Worm (Caenorhabditis elegans) whole organism, L3 larva: ENCODE measurements around the gene clp-4.

Source experiments
- R02D3.7 ChIP-seq: fragments of 150-350 bp; optimal IDR thresholded peaks from 2 replicates; lab custom pipeline; 2014; ENCODE audit warnings: missing biosample characterization, missing genetic modification characterization
- ZK546.5 ChIP-seq: sonication (generic microtip); optimal IDR thresholded peaks from 2 replicates; lab custom pipeline; 2017; ENCODE audit warnings: missing biosample characterization, missing genetic modification characterization
- aly-2 ChIP-seq: fragments of 150-350 bp; optimal IDR thresholded peaks from 2 replicates; lab custom pipeline; 2014; ENCODE audit warnings: missing biosample characterization, missing genetic modification characterization
- ama-1 ChIP-seq: fragments of 150-350 bp; optimal IDR thresholded peaks from 2 replicates; lab custom pipeline; 2018
- ceh-16 ChIP-seq: sonication (generic microtip); optimal IDR thresholded peaks from 2 replicates; lab custom pipeline; 2017; ENCODE audit warnings: missing biosample characterization, missing genetic modification characterization
- ceh-28 ChIP-seq: fragments of 150-350 bp; optimal IDR thresholded peaks from 2 replicates; lab custom pipeline; 2014; ENCODE audit warnings: missing biosample characterization, missing genetic modification reagents, missing genetic modification characterization
- ceh-82 ChIP-seq: fragments of 150-350 bp; optimal IDR thresholded peaks from 2 replicates; lab custom pipeline; 2014; ENCODE audit warnings: missing biosample characterization, missing genetic modification characterization
- daf-12 ChIP-seq: fragments of 150-350 bp; optimal IDR thresholded peaks from 2 replicates; lab custom pipeline; 2014; ENCODE audit warnings: missing biosample characterization, missing genetic modification reagents, missing genetic modification characterization
- egl-27 ChIP-seq: sonication (generic microtip); optimal IDR thresholded peaks from 4 replicates; lab custom pipeline; 2017; ENCODE audit warnings: missing biosample characterization, missing genetic modification reagents, missing genetic modification characterization
- egl-5 ChIP-seq: fragments of 150-350 bp; optimal IDR thresholded peaks from 2 replicates; lab custom pipeline; 2017; ENCODE audit warnings: missing biosample characterization, missing genetic modification reagents, missing genetic modification characterization, inconsistent platforms
- elt-1 ChIP-seq: fragments of 150-350 bp; optimal IDR thresholded peaks from 2 replicates; lab custom pipeline; 2014; ENCODE audit warnings: missing biosample characterization, missing genetic modification characterization
- elt-2 ChIP-seq: sonication (generic microtip); optimal IDR thresholded peaks from 2 replicates; lab custom pipeline; 2016; ENCODE audit warnings: missing genetic modification reagents, mild to moderate bottlenecking, missing genetic modification characterization, missing compliant biosample characterization
- elt-3 ChIP-seq, 3 experiments: fragments of 150-350 bp in 1 of 3; sonication (generic microtip) in 2 of 3; optimal IDR thresholded peaks; 2 replicates in 2 of 3; 4 replicates in 1 of 3; lab custom pipeline; 2014 to 2017; ENCODE audit warnings: missing biosample characterization in 3 of 3, missing genetic modification characterization in 3 of 3
- eor-1 ChIP-seq, 2 experiments: fragments of 150-350 bp; optimal IDR thresholded peaks; 2 replicates each; lab custom pipeline; 2014 to 2018; ENCODE audit warnings: missing biosample characterization in 2 of 2, missing genetic modification characterization in 2 of 2
- fkh-10 ChIP-seq: sonication (generic microtip); optimal IDR thresholded peaks from 2 replicates; lab custom pipeline; 2017; ENCODE audit warnings: missing biosample characterization, missing genetic modification reagents, missing genetic modification characterization
- fkh-2 ChIP-seq: fragments of 150-350 bp; optimal IDR thresholded peaks from 2 replicates; lab custom pipeline; 2014; ENCODE audit warnings: missing biosample characterization, missing genetic modification reagents, missing genetic modification characterization
- fos-1 ChIP-seq: fragments of 150-350 bp; optimal IDR thresholded peaks from 2 replicates; lab custom pipeline; 2014; ENCODE audit warnings: missing biosample characterization, missing genetic modification characterization
- hmg-11 ChIP-seq: sonication (generic microtip); optimal IDR thresholded peaks from 2 replicates; lab custom pipeline; 2016; ENCODE audit warnings: missing genetic modification characterization, missing compliant biosample characterization
- jun-1 ChIP-seq: fragments of 150-350 bp; optimal IDR thresholded peaks from 2 replicates; lab custom pipeline; 2014; ENCODE audit warnings: missing biosample characterization, missing genetic modification reagents, missing genetic modification characterization
- lin-15B ChIP-seq: fragments of 150-350 bp; optimal IDR thresholded peaks from 2 replicates; lab custom pipeline; 2014; ENCODE audit warnings: missing biosample characterization, missing genetic modification characterization
- lsy-12 ChIP-seq: sonication (generic microtip); optimal IDR thresholded peaks from 2 replicates; lab custom pipeline; 2016; ENCODE audit warnings: mild to moderate bottlenecking, missing genetic modification characterization, missing compliant biosample characterization
- mdl-1 ChIP-seq: fragments of 150-350 bp; optimal IDR thresholded peaks from 2 replicates; lab custom pipeline; 2014; ENCODE audit warnings: missing biosample characterization, missing genetic modification characterization
- mml-1 ChIP-seq: fragments of 150-350 bp; sonication (generic microtip); optimal IDR thresholded peaks from 3 replicates; lab custom pipeline; 2014; ENCODE audit warnings: missing biosample characterization, missing genetic modification characterization
- nfya-1 ChIP-seq: sonication (generic microtip); optimal IDR thresholded peaks from 2 replicates; lab custom pipeline; 2017; ENCODE audit warnings: missing genetic modification characterization, mild to moderate bottlenecking, missing compliant biosample characterization, antibody characterized with exemption, moderate library complexity; ENCODE audit not compliant: insufficient read depth
- nhr-11 ChIP-seq: fragments of 150-350 bp; optimal IDR thresholded peaks from 2 replicates; lab custom pipeline; 2014; ENCODE audit warnings: missing biosample characterization, missing genetic modification characterization
- nhr-12 ChIP-seq: fragments of 150-350 bp; optimal IDR thresholded peaks from 2 replicates; lab custom pipeline; 2014; ENCODE audit warnings: missing biosample characterization, missing genetic modification characterization
- nhr-23 ChIP-seq: fragments of 150-350 bp; optimal IDR thresholded peaks from 2 replicates; lab custom pipeline; 2014; ENCODE audit warnings: missing biosample characterization, missing genetic modification reagents, missing genetic modification characterization
- nhr-237 ChIP-seq: fragments of 150-350 bp; optimal IDR thresholded peaks from 2 replicates; lab custom pipeline; 2014; ENCODE audit warnings: missing biosample characterization, missing genetic modification characterization
- nhr-25 ChIP-seq: sonication (generic microtip); optimal IDR thresholded peaks from 2 replicates; lab custom pipeline; 2017; ENCODE audit warnings: missing biosample characterization, missing genetic modification characterization
- nhr-28 ChIP-seq: fragments of 150-350 bp; optimal IDR thresholded peaks from 2 replicates; lab custom pipeline; 2014; ENCODE audit warnings: missing biosample characterization, missing genetic modification characterization
- nhr-43 ChIP-seq: sonication (generic microtip); optimal IDR thresholded peaks from 2 replicates; lab custom pipeline; 2016; ENCODE audit warnings: mild to moderate bottlenecking, missing genetic modification characterization, missing compliant biosample characterization; ENCODE audit not compliant: poor library complexity, severe bottlenecking
- nhr-67 ChIP-seq: fragments of 150-350 bp; optimal IDR thresholded peaks from 2 replicates; lab custom pipeline; 2014; ENCODE audit warnings: missing biosample characterization, missing genetic modification characterization
- nhr-77 ChIP-seq: fragments of 150-350 bp; optimal IDR thresholded peaks from 2 replicates; lab custom pipeline; 2014; ENCODE audit warnings: missing biosample characterization, missing genetic modification characterization
- pha-4 ChIP-seq: fragments of 150-350 bp; optimal IDR thresholded peaks from 2 replicates; lab custom pipeline; 2014; ENCODE audit warnings: missing biosample characterization, missing genetic modification reagents, missing genetic modification characterization
- pqm-1 ChIP-seq: fragments of 150-350 bp; optimal IDR thresholded peaks from 2 replicates; lab custom pipeline; 2017; ENCODE audit warnings: missing biosample characterization, missing genetic modification characterization, inconsistent platforms
- sea-2 ChIP-seq: fragments of 150-350 bp; sonication (generic microtip); optimal IDR thresholded peaks from 4 replicates; lab custom pipeline; 2014; ENCODE audit warnings: missing biosample characterization, missing genetic modification reagents, missing genetic modification characterization
- skn-1 ChIP-seq: fragments of 150-350 bp; optimal IDR thresholded peaks from 2 replicates; lab custom pipeline; 2014; ENCODE audit warnings: missing biosample characterization, missing genetic modification characterization
- snpc-4 ChIP-seq: fragments of 150-350 bp; optimal IDR thresholded peaks from 2 replicates; lab custom pipeline; 2014; ENCODE audit warnings: missing biosample characterization, missing genetic modification characterization
- tbx-2 ChIP-seq: sonication (generic microtip); optimal IDR thresholded peaks from 2 replicates; lab custom pipeline; 2016; ENCODE audit warnings: mild to moderate bottlenecking, missing genetic modification characterization, missing compliant biosample characterization
- unc-39 ChIP-seq: sonication (generic microtip); optimal IDR thresholded peaks from 4 replicates; lab custom pipeline; 2017; ENCODE audit warnings: missing biosample characterization, missing genetic modification characterization
- unc-62 ChIP-seq: fragments of 150-350 bp; sonication (generic microtip); optimal IDR thresholded peaks from 4 replicates; lab custom pipeline; 2014; ENCODE audit warnings: missing biosample characterization, missing genetic modification reagents, missing genetic modification characterization
- zag-1 ChIP-seq: fragments of 150-350 bp; optimal IDR thresholded peaks from 2 replicates; lab custom pipeline; 2014; ENCODE audit warnings: missing biosample characterization, missing genetic modification characterization
- ztf-11 ChIP-seq: fragments of 150-350 bp; optimal IDR thresholded peaks from 2 replicates; lab custom pipeline; 2014; ENCODE audit warnings: missing biosample characterization, missing genetic modification characterization
- ztf-4 ChIP-seq: fragments of 150-350 bp; optimal IDR thresholded peaks from 2 replicates; lab custom pipeline; 2014; ENCODE audit warnings: missing biosample characterization, missing genetic modification characterization

The clp-4 gene

ce11 chrIII:1818001-1818655, at the start of gene clp-4:
TSS of gene clp-4 (minus strand) at chrIII:1818323.
- TF ChIP-seq jun-1 (tag; lab: Kevin White, UChicago) (no peak), egl-27 (tag; lab: Kevin White, UChicago) (no peak), nhr-25 (tag; lab: Kevin White, UChicago) (peak; percentile 8), nhr-43 (tag; lab: Kevin White, UChicago) (no peak), elt-1 (tag; lab: Kevin White, UChicago) (peak; percentile 97), fkh-2 (tag; lab: Kevin White, UChicago) (no peak), fkh-10 (GFP tag; lab: Kevin White, UChicago) (no peak), daf-12 (no peak), skn-1 (tag; lab: Kevin White, UChicago) (no peak), ZK546.5 (tag; lab: Kevin White, UChicago) (no peak), nhr-11 (tag; lab: Kevin White, UChicago) (no peak), aly-2 (no peak), nhr-23 (tag; lab: Kevin White, UChicago) (peak; percentile 33), fos-1 (tag; lab: Kevin White, UChicago) (no peak), pha-4 (no peak), nhr-12 (tag; lab: Kevin White, UChicago) (no peak), mdl-1 (tag; lab: Kevin White, UChicago) (no peak), ceh-28 (tag; lab: Kevin White, UChicago) (no peak), lsy-12 (no peak), mml-1 (tag; lab: Kevin White, UChicago) (no peak), ztf-11 (tag; lab: Kevin White, UChicago) (no peak), elt-2 (tag; lab: Kevin White, UChicago) (no peak)
- TF ChIP-seq, all 47 proteins: peak for 3

- TF ChIP-seq ceh-16 (tag; lab: Kevin White, UChicago) (no peak), skn-1 (tag; lab: Kevin White, UChicago) (no peak), pha-4 (no peak), fkh-2 (tag; lab: Kevin White, UChicago) (no peak), tbx-2 (tag; lab: Kevin White, UChicago) (no peak), ZK546.5 (tag; lab: Kevin White, UChicago) (no peak)
- TF ChIP-seq, all 47 proteins: peak for 0
Observed at ce11 chrIII:1860129-1860528, 42.0 kb upstream of the clp-4 start, which contains the start of gene ttc-7. TSS of gene ttc-7 (plus strand) at chrIII:1860429.

- peak; percentile 94 for TF ChIP-seq nhr-43 (tag; lab: Kevin White, UChicago)
- peak; percentile 76 for TF ChIP-seq nhr-25 (tag; lab: Kevin White, UChicago)
- no peak for TF ChIP-seq mdl-1 (tag; lab: Kevin White, UChicago)
- TF ChIP-seq fkh-2 (tag; lab: Kevin White, UChicago): no peak
- TF ChIP-seq mml-1 (tag; lab: Kevin White, UChicago): no peak
- TF ChIP-seq ztf-4 (tag; lab: Kevin White, UChicago): peak; percentile 64
- TF ChIP-seq R02D3.7: peak; percentile 85
- peak; percentile 78 for TF ChIP-seq nhr-77 (tag; lab: Kevin White, UChicago)
- TF ChIP-seq sea-2 (GFP tag; lab: Kevin White, UChicago): no peak
- TF ChIP-seq fos-1 (tag; lab: Kevin White, UChicago): no peak
- peak; percentile 90 for TF ChIP-seq hmg-11 (tag; lab: Kevin White, UChicago)
- peak; percentile 88 for TF ChIP-seq jun-1 (tag; lab: Kevin White, UChicago)
- TF ChIP-seq unc-62 (GFP tag; lab: Kevin White, UChicago): peak; percentile 54
- peak; percentile 89 for TF ChIP-seq egl-5 (tag; lab: Kevin White, UChicago)
- peak; percentile 86 for TF ChIP-seq snpc-4 (tag; lab: Kevin White, UChicago)
- peak; percentile 45 for TF ChIP-seq zag-1 (tag; lab: Kevin White, UChicago)
- TF ChIP-seq ama-1: peak; percentile 82
- TF ChIP-seq nhr-12 (tag; lab: Kevin White, UChicago): no peak
- TF ChIP-seq nhr-28 (tag; lab: Kevin White, UChicago): peak; percentile 75
- no peak for TF ChIP-seq ceh-16 (tag; lab: Kevin White, UChicago)
- peak; percentile 94 for TF ChIP-seq fkh-10 (GFP tag; lab: Kevin White, UChicago)
- TF ChIP-seq nfya-1: peak; percentile 94
- TF ChIP-seq elt-3 (tag; optimal IDR thresholded peaks at IDR 0.05; lab: Kevin White, UChicago): no peak
- no peak for TF ChIP-seq unc-39 (tag; lab: Kevin White, UChicago)
- TF ChIP-seq nhr-11 (tag; lab: Kevin White, UChicago): peak; percentile 50
- TF ChIP-seq ZK546.5 (tag; lab: Kevin White, UChicago): peak; percentile 64
- no peak for TF ChIP-seq nhr-237 (tag; lab: Kevin White, UChicago)
- peak; percentile 93 for TF ChIP-seq lsy-12
- TF ChIP-seq nhr-23 (tag; lab: Kevin White, UChicago): peak; percentile 98
- TF ChIP-seq pha-4: peak; percentile 98
- TF ChIP-seq ztf-11 (tag; lab: Kevin White, UChicago): no peak
- peak; percentile 96 for TF ChIP-seq lin-15B
- no peak for TF ChIP-seq nhr-67 (tag; lab: Kevin White, UChicago)
- TF ChIP-seq skn-1 (tag; lab: Kevin White, UChicago): peak; percentile 72
- peak; percentile 4 for TF ChIP-seq daf-12
- peak; percentile 93 for TF ChIP-seq ceh-82 (tag; lab: Kevin White, UChicago)
- TF ChIP-seq elt-1 (tag; lab: Kevin White, UChicago): peak; percentile 38
- peak; percentile 93 for TF ChIP-seq tbx-2 (tag; lab: Kevin White, UChicago)
- peak in 1 of 2 experiments; percentile 56 for TF ChIP-seq eor-1 (tag; optimal IDR thresholded peaks at IDR 0.05; lab: Kevin White, UChicago)
- peak; percentile 41 for TF ChIP-seq pqm-1 (tag; lab: Kevin White, UChicago)
- peak; percentile 70 for TF ChIP-seq aly-2
- TF ChIP-seq egl-27 (tag; lab: Kevin White, UChicago): peak; percentile 69
Observed at ce11 chrIII:1859532-1859931, 41.4 kb upstream of the clp-4 start, which contains the start of gene ddp-1. TSS of gene ddp-1 (plus strand) at chrIII:1859888.
